Worm (Caenorhabditis elegans) whole organism, mixed stage, embryonic: ENCODE data around the gene F07B10.4.
"Not testable (repeated sequence)": the region's sequence is repeated elsewhere in the genome, so short reads cannot be mapped to it uniquely, and the experiment has no call there.

ENCODE experiments used
- blmp-1 ChIP-seq: fragments of 150-350 bp; optimal IDR thresholded peaks from 2 replicates; lab custom pipeline; 2014; ENCODE audit warnings: missing biosample characterization, missing genetic modification characterization
- ceh-43 ChIP-seq: fragments of 200-800 bp; sonication (Bioruptor generic); optimal IDR thresholded peaks from 2 replicates; lab custom pipeline; 2018; ENCODE audit warnings: mild to moderate bottlenecking, missing genetic modification characterization, moderate library complexity, missing compliant biosample characterization
- nhr-12 ChIP-seq: fragments of 150-350 bp; optimal IDR thresholded peaks from 2 replicates; lab custom pipeline; 2014; ENCODE audit warnings: missing biosample characterization, missing genetic modification characterization
- pha-4 ChIP-seq: fragments of 150-350 bp; optimal IDR thresholded peaks from 2 replicates; lab custom pipeline; 2018; ENCODE audit warnings: missing biosample characterization, missing genetic modification reagents, missing genetic modification characterization
- ztf-11 ChIP-seq: fragments of 150-350 bp; optimal IDR thresholded peaks from 2 replicates; lab custom pipeline; 2014; ENCODE audit warnings: missing biosample characterization, missing genetic modification characterization

DNA sequence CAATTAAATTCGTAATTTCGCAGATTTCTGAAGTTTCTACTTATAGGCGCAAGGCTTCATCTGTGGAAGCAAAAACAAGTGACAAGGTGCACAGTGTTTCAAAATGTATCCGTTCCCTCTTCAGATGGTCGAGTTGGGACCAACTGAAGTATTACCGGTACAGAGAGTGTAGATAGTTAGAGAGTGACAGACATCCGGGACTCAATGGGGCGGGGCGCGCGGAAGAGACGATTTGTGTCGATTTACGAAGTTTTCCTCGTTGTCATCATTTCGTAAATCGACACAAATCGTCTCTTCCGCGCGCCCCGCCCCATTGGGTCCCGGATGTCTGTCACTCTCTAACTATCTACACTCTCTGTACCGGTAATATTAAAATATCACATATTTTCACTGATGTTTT is 23.2 kb upstream of the F07B10.4 start, which contains the start of gene C03E10.3:
- TF ChIP-seq nhr-12 (tag; lab: Kevin White, UChicago); ceh-43; blmp-1 (tag; lab: Kevin White, UChicago); pha-4 (tag; lab: Kevin White, UChicago); ztf-11 (tag; lab: Kevin White, UChicago): not testable (repeated sequence)
